Worm (Caenorhabditis elegans): ENCODE measurements around the gene F53C3.1.

- TF ChIP-seq lin-39 (tag; optimal IDR thresholded peaks at IDR 0.05) (no peak), ZK546.5 (tag; optimal IDR thresholded peaks at IDR 0.05) (no peak), lin-15B (tag; optimal IDR thresholded peaks at IDR 0.05) (no peak), aly-2 (tag; optimal IDR thresholded peaks at IDR 0.05) (no peak), egl-27 (tag; optimal IDR thresholded peaks at IDR 0.05) (no peak), daf-12 (tag; optimal IDR thresholded peaks at IDR 0.05) (no peak)
Measured at ce11 chrII:3902798-3903197, 9.0 kb upstream of the F53C3.1 start, which contains the start of gene F53C3.3.

Data from whole organism, L3 larva.